1 fruit fly cellular context compared by ENCODE assay signal in genomic region chr3R:23992823-23993797, dm6.
TF ChIP-seq lines count a peak whose summit lies in the region.

TSS of gene Epp (minus strand) at chr3R:23992916.
TSS of gene Rab7 (plus strand) at chr3R:23993008.

TF ChIP-seq in whole organism, embryonic, 481 proteins besides CTCF, POLR2A, EP300 and RAD21 (continued from another document):
- TF ChIP-seq CG2712 (tag; optimal IDR thresholded peaks at IDR 0.05; lab: Kevin White, UChicago) = peak; percentile 43
- no peak for TF ChIP-seq fd96Cb (tag; optimal IDR thresholded peaks at IDR 0.05; lab: Kevin White, UChicago)
- TF ChIP-seq danr (GFP tag; IDR thresholded peaks at IDR 0.05; lab: Robert Waterston, UW) = no peak
- no peak for TF ChIP-seq Nf-YA (GFP tag; IDR thresholded peaks at IDR 0.05; lab: Robert Waterston, UW)
- TF ChIP-seq Deaf1 (tag; optimal IDR thresholded peaks at IDR 0.05; lab: Kevin White, UChicago) = no peak
- peak; percentile 89 for TF ChIP-seq Dll (GFP tag; IDR thresholded peaks at IDR 0.05; lab: Robert Waterston, UW; ENCODE audit: partially characterized antibody)
- no peak for TF ChIP-seq CG30431 (GFP tag; optimal IDR thresholded peaks at IDR 0.05; lab: Kevin White, UChicago)
- TF ChIP-seq CG7839 (tag; optimal IDR thresholded peaks at IDR 0.05; lab: Kevin White, UChicago) = no peak
- peak; percentile 91 for TF ChIP-seq inv (GFP tag; IDR thresholded peaks at IDR 0.05; lab: Robert Waterston, UW; ENCODE audit: partially characterized antibody)
- TF ChIP-seq Ravus (GFP tag; IDR thresholded peaks at IDR 0.05; lab: Robert Waterston, UW) = no peak
- no peak for TF ChIP-seq CG11723 (GFP tag; optimal IDR thresholded peaks at IDR 0.05; lab: Kevin White, UChicago)
- TF ChIP-seq CG30403 (GFP tag; optimal IDR thresholded peaks at IDR 0.05; lab: Kevin White, UChicago) = peak; percentile 32
- peak; percentile 43 for TF ChIP-seq NC2β (GFP tag; optimal IDR thresholded peaks at IDR 0.05; lab: Kevin White, UChicago)
- peak; percentile 67 for TF ChIP-seq lilli (GFP tag; optimal IDR thresholded peaks at IDR 0.05; lab: Kevin White, UChicago)
- TF ChIP-seq CG34376 (GFP tag; optimal IDR thresholded peaks at IDR 0.05; lab: Kevin White, UChicago) = peak; percentile 36
- no peak for TF ChIP-seq wdn (GFP tag; IDR thresholded peaks at IDR 0.05; lab: Robert Waterston, UW)
- TF ChIP-seq CG8089 (GFP tag; optimal IDR thresholded peaks at IDR 0.05; lab: Kevin White, UChicago) = no peak
- TF ChIP-seq E2f1 (GFP tag; IDR thresholded peaks at IDR 0.05; lab: Robert Waterston, UW) = no peak
- peak; percentile 39 for TF ChIP-seq Hr3 (GFP tag; optimal IDR thresholded peaks at IDR 0.05; lab: Kevin White, UChicago)
- TF ChIP-seq CG8388 (GFP tag; optimal IDR thresholded peaks at IDR 0.05; lab: Kevin White, UChicago) = no peak
- TF ChIP-seq CG15514 (GFP tag; optimal IDR thresholded peaks at IDR 0.05; lab: Kevin White, UChicago) = peak; percentile 66
- no peak for TF ChIP-seq MTF-1 (GFP tag; optimal IDR thresholded peaks at IDR 0.05; lab: Kevin White, UChicago; ENCODE audit: borderline replicate concordance)
- TF ChIP-seq Vsx1 (GFP tag; optimal IDR thresholded peaks at IDR 0.05; lab: Kevin White, UChicago) = peak; percentile 99
- TF ChIP-seq CG18011 (GFP tag; optimal IDR thresholded peaks at IDR 0.05; lab: Kevin White, UChicago) = no peak
- no peak for TF ChIP-seq fd102C (GFP tag; optimal IDR thresholded peaks at IDR 0.05; lab: Kevin White, UChicago)
- peak; percentile 95 for TF ChIP-seq bbx (GFP tag; IDR thresholded peaks at IDR 0.05; lab: Robert Waterston, UW; ENCODE audit: partially characterized antibody)
